Worm (Caenorhabditis elegans) whole organism, L1 larva: Measurements from ENCODE around the gene Y39A1A.9.

ENCODE experiments used
- C16A3.4 ChIP-seq: fragments of 150-350 bp; optimal IDR thresholded peaks from 2 replicates; lab custom pipeline; 2014; ENCODE audit warnings: missing biosample characterization, missing genetic modification characterization
- Y116A8C.19 ChIP-seq: sonication (generic microtip); optimal IDR thresholded peaks from 2 replicates; lab custom pipeline; 2016; ENCODE audit warnings: missing compliant biosample characterization, missing genetic modification characterization, borderline replicate concordance
- aha-1 ChIP-seq: fragments of 150-350 bp; optimal IDR thresholded peaks from 2 replicates; lab custom pipeline; 2014; ENCODE audit warnings: missing biosample characterization, missing genetic modification characterization
- alr-1 ChIP-seq: fragments of 200-800 bp; sonication (Bioruptor generic); optimal IDR thresholded peaks from 2 replicates; lab custom pipeline; 2018; ENCODE audit warnings: borderline replicate concordance, mild to moderate bottlenecking, missing genetic modification characterization, missing compliant biosample characterization
- ama-1 ChIP-seq: fragments of 150-350 bp; optimal IDR thresholded peaks from 2 replicates; lab custom pipeline; 2014
- blmp-1 ChIP-seq: fragments of 150-350 bp; optimal IDR thresholded peaks from 2 replicates; lab custom pipeline; 2014; ENCODE audit warnings: missing biosample characterization, missing genetic modification characterization
- ceh-82 ChIP-seq, 3 experiments: fragments of 150-350 bp in 1 of 3; sonication (generic microtip) in 2 of 3; optimal IDR thresholded peaks; 2 replicates each; lab custom pipeline; 2014 to 2017; ENCODE audit warnings: missing biosample characterization in 3 of 3, missing genetic modification characterization in 3 of 3
- ces-1 ChIP-seq: fragments of 150-350 bp; optimal IDR thresholded peaks from 2 replicates; lab custom pipeline; 2014; ENCODE audit warnings: missing biosample characterization, missing genetic modification reagents, missing genetic modification characterization
- dsc-1 ChIP-seq: sonication (generic microtip); optimal IDR thresholded peaks from 2 replicates; lab custom pipeline; 2016; ENCODE audit warnings: mild to moderate bottlenecking, missing genetic modification characterization, missing compliant biosample characterization
- efl-1 ChIP-seq, 4 experiments: fragments of 150-350 bp; optimal IDR thresholded peaks in 3 of 4; peaks in 1 of 4; 1 replicate in 1 of 4; 2 replicates in 3 of 4; lab custom pipeline; 2014; ENCODE audit warnings: missing biosample characterization in 2 of 4, missing genetic modification characterization in 2 of 4, missing genetic modification reagents in 2 of 4
- efl-3 ChIP-seq: fragments of 200-800 bp; sonication (Bioruptor generic); optimal IDR thresholded peaks from 2 replicates; lab custom pipeline; 2018; ENCODE audit warnings: mild to moderate bottlenecking, missing genetic modification characterization, missing compliant biosample characterization
- egl-13 ChIP-seq: sonication (generic microtip); optimal IDR thresholded peaks from 2 replicates; lab custom pipeline; 2016; ENCODE audit warnings: missing genotype, missing genetic modification reagents, missing genetic modification characterization, missing compliant biosample characterization
- egl-27 ChIP-seq, 2 experiments: fragments of 150-350 bp in 1 of 2; sonication (generic microtip); optimal IDR thresholded peaks; 3 replicates each; lab custom pipeline; 2017 to 2018; ENCODE audit warnings: missing biosample characterization in 2 of 2, missing genetic modification characterization in 2 of 2, missing genetic modification reagents in 2 of 2
- elt-3 ChIP-seq, 6 experiments: fragments of 150-350 bp in 1 of 6; sonication (generic microtip); optimal IDR thresholded peaks; 2 replicates each; lab custom pipeline; 2017 to 2018; ENCODE audit warnings: missing biosample characterization in 6 of 6, missing genetic modification characterization in 6 of 6, inconsistent platforms in 1 of 6
- ets-5 ChIP-seq: fragments of 200-800 bp; sonication (Bioruptor generic); IDR thresholded peaks from 2 replicates; pipeline ENCODE4 v1.3.6; 2022; ENCODE audit warnings: missing genetic modification characterization, missing compliant biosample characterization
- fkh-10 ChIP-seq: sonication (generic microtip); optimal IDR thresholded peaks from 2 replicates; lab custom pipeline; 2017; ENCODE audit warnings: missing biosample characterization, missing genetic modification reagents, missing genetic modification characterization
- fkh-4 ChIP-seq: sonication (generic microtip); optimal IDR thresholded peaks from 2 replicates; lab custom pipeline; 2016; ENCODE audit warnings: missing compliant biosample characterization, missing genetic modification characterization, borderline replicate concordance
- fkh-8 ChIP-seq: sonication (generic microtip); optimal IDR thresholded peaks from 2 replicates; lab custom pipeline; 2016; ENCODE audit warnings: mild to moderate bottlenecking, missing genetic modification characterization, missing compliant biosample characterization
- fos-1 ChIP-seq: fragments of 150-350 bp; optimal IDR thresholded peaks from 2 replicates; lab custom pipeline; 2014; ENCODE audit warnings: missing biosample characterization, missing genetic modification characterization
- hlh-17 ChIP-seq: fragments of 200-800 bp; sonication (Bioruptor generic); optimal IDR thresholded peaks from 2 replicates; lab custom pipeline; 2018; ENCODE audit warnings: missing genetic modification characterization, mild to moderate bottlenecking, missing compliant biosample characterization, moderate library complexity, borderline replicate concordance
- hlh-4 ChIP-seq: sonication (generic microtip); optimal IDR thresholded peaks from 2 replicates; lab custom pipeline; 2016; ENCODE audit warnings: mild to moderate bottlenecking, missing genetic modification characterization, missing compliant biosample characterization
- hpl-2 ChIP-seq: fragments of 150-350 bp; optimal IDR thresholded peaks from 2 replicates; lab custom pipeline; 2014; ENCODE audit warnings: missing biosample characterization, missing genetic modification reagents, missing genetic modification characterization
- isw-1 ChIP-seq: fragments of 200-800 bp; sonication (Bioruptor generic); IDR thresholded peaks from 2 replicates; pipeline ENCODE4 v1.3.6; 2022; ENCODE audit warnings: missing genetic modification characterization, missing compliant biosample characterization
- jun-1 ChIP-seq: fragments of 150-350 bp; optimal IDR thresholded peaks from 2 replicates; lab custom pipeline; 2014; ENCODE audit warnings: missing biosample characterization, missing genetic modification reagents, missing genetic modification characterization
- lin-13 ChIP-seq: fragments of 150-350 bp; optimal IDR thresholded peaks from 2 replicates; lab custom pipeline; 2014; ENCODE audit warnings: missing biosample characterization, missing genetic modification reagents, missing genetic modification characterization
- lin-15B ChIP-seq: fragments of 150-350 bp; sonication (generic microtip); optimal IDR thresholded peaks from 3 replicates; lab custom pipeline; 2014; ENCODE audit warnings: missing biosample characterization, missing genetic modification characterization
- lin-39 ChIP-seq: fragments of 150-350 bp; optimal IDR thresholded peaks from 2 replicates; lab custom pipeline; 2014; ENCODE audit warnings: missing biosample characterization, missing genetic modification reagents, missing genetic modification characterization
- mep-1 ChIP-seq: fragments of 150-350 bp; optimal IDR thresholded peaks from 2 replicates; lab custom pipeline; 2014; ENCODE audit warnings: missing biosample characterization, missing genetic modification characterization
- nhr-11 ChIP-seq: fragments of 150-350 bp; optimal IDR thresholded peaks from 2 replicates; lab custom pipeline; 2014; ENCODE audit warnings: missing biosample characterization, missing genetic modification characterization
- nhr-20 ChIP-seq: sonication (generic microtip); optimal IDR thresholded peaks from 2 replicates; lab custom pipeline; 2016; ENCODE audit warnings: mild to moderate bottlenecking, missing genetic modification characterization, missing compliant biosample characterization
- nhr-47 ChIP-seq: sonication (generic microtip); optimal IDR thresholded peaks from 2 replicates; lab custom pipeline; 2016; ENCODE audit warnings: mild to moderate bottlenecking, missing genetic modification characterization, moderate library complexity, missing compliant biosample characterization
- nhr-71 ChIP-seq: sonication (generic microtip); optimal IDR thresholded peaks from 2 replicates; lab custom pipeline; 2016; ENCODE audit warnings: mild to moderate bottlenecking, missing genetic modification characterization, moderate library complexity, missing compliant biosample characterization
- nhr-84 ChIP-seq: sonication (generic microtip); optimal IDR thresholded peaks from 2 replicates; lab custom pipeline; 2017; ENCODE audit warnings: missing biosample characterization, missing genetic modification characterization
- nhr-90 ChIP-seq: sonication (generic microtip); optimal IDR thresholded peaks from 2 replicates; lab custom pipeline; 2016; ENCODE audit warnings: mild to moderate bottlenecking, missing genetic modification characterization, missing compliant biosample characterization; ENCODE audit not compliant: poor library complexity
- pqm-1 ChIP-seq: sonication (generic microtip); optimal IDR thresholded peaks from 3 replicates; lab custom pipeline; 2017; ENCODE audit warnings: missing biosample characterization, missing genetic modification characterization
- snpc-4 ChIP-seq: fragments of 150-350 bp; optimal IDR thresholded peaks from 2 replicates; lab custom pipeline; 2014; ENCODE audit warnings: missing biosample characterization, missing genetic modification characterization
- snu-23 ChIP-seq: sonication (generic microtip); optimal IDR thresholded peaks from 2 replicates; lab custom pipeline; 2016; ENCODE audit warnings: missing genetic modification characterization, missing compliant biosample characterization
- sox-4 ChIP-seq: sonication (generic microtip); optimal IDR thresholded peaks from 2 replicates; lab custom pipeline; 2016; ENCODE audit warnings: missing genetic modification characterization, missing compliant biosample characterization
- sptf-1 ChIP-seq: fragments of 150-350 bp; optimal IDR thresholded peaks from 2 replicates; lab custom pipeline; 2014; ENCODE audit warnings: missing biosample characterization, missing genetic modification characterization
- sup-37 ChIP-seq: fragments of 200-800 bp; sonication (Bioruptor generic); optimal IDR thresholded peaks from 2 replicates; lab custom pipeline; 2018; ENCODE audit warnings: mild to moderate bottlenecking, missing genetic modification characterization, missing compliant biosample characterization
- tlp-1 ChIP-seq: fragments of 150-350 bp; optimal IDR thresholded peaks from 2 replicates; lab custom pipeline; 2014; ENCODE audit warnings: missing biosample characterization, missing genetic modification characterization
- unc-62 ChIP-seq: fragments of 150-350 bp; optimal IDR thresholded peaks from 2 replicates; lab custom pipeline; 2014; ENCODE audit warnings: missing biosample characterization, missing genetic modification reagents, missing genetic modification characterization
- unc-86 ChIP-seq: sonication (generic microtip); optimal IDR thresholded peaks from 2 replicates; lab custom pipeline; 2016; ENCODE audit warnings: missing genetic modification characterization, missing compliant biosample characterization
- xbp-1 ChIP-seq: sonication (generic microtip); optimal IDR thresholded peaks from 2 replicates; lab custom pipeline; 2016; ENCODE audit warnings: missing genetic modification characterization, missing compliant biosample characterization
- ztf-11 ChIP-seq, 2 experiments: sonication (generic microtip); optimal IDR thresholded peaks; 2 replicates each; lab custom pipeline; 2016 to 2017; ENCODE audit warnings: missing genetic modification characterization in 2 of 2, missing biosample characterization in 1 of 2, missing compliant biosample characterization in 1 of 2
- ztf-4 ChIP-seq: fragments of 150-350 bp; optimal IDR thresholded peaks from 2 replicates; lab custom pipeline; 2014; ENCODE audit warnings: missing biosample characterization, missing genetic modification characterization

Gene Y39A1A.9

ce11 chrIII:10621208-10621607 is 12.1 kb downstream of the Y39A1A.9 start, which contains the start of the genes lron-10 and hpr-9 (continued):
- peak; percentile 87 for TF ChIP-seq Y116A8C.19 (tag; lab: Kevin White, UChicago)
- no peak for TF ChIP-seq aha-1 (tag; lab: Kevin White, UChicago)
- peak in 2 of 3 experiments; percentile 36 to 66 for TF ChIP-seq ceh-82 (tag; optimal IDR thresholded peaks at IDR 0.05; lab: Kevin White, UChicago)
- TF ChIP-seq hlh-4, result peak; percentile 47
- TF ChIP-seq snu-23 (GFP tag; lab: Kevin White, UChicago), result peak; percentile 94
- TF ChIP-seq hlh-17 (GFP tag; lab: Kevin White, UChicago), result no peak

ce11 chrIII:10615166-10615565 is 18.1 kb downstream of the Y39A1A.9 start, which contains the start of gene mrpl-22:
Gene mrpl-22 (plus strand): TSS chrIII:10615466.
- TF ChIP-seq fkh-4 (tag; lab: Kevin White, UChicago) (no peak), nhr-11 (no peak), lin-13 (no peak), fkh-10 (no peak), lin-15B (no peak)

ce11 chrIII:10612333-10612732 is 21.0 kb downstream of the Y39A1A.9 start, which contains the start of gene Y39A1A.24:
Gene Y39A1A.24 (plus strand): TSS chrIII:10612633.
- TF ChIP-seq sptf-1 (no peak), ama-1 (lab: Kevin White, UChicago) (no peak), egl-27 (tag; optimal IDR thresholded peaks at IDR 0.05; lab: Kevin White, UChicago) (no peak), isw-1 (GFP tag; lab: Robert Waterston, UW) (no peak), pqm-1 (tag; lab: Kevin White, UChicago) (no peak), sup-37 (GFP tag; lab: Kevin White, UChicago) (no peak), alr-1 (tag; lab: Kevin White, UChicago) (no peak), nhr-90 (tag; lab: Kevin White, UChicago) (no peak), fkh-4 (tag; lab: Kevin White, UChicago) (no peak), lin-39 (tag; lab: Kevin White, UChicago) (no peak), mep-1 (tag; lab: Kevin White, UChicago) (no peak), C16A3.4 (tag; lab: Kevin White, UChicago) (no peak), nhr-20 (tag; lab: Kevin White, UChicago) (no peak), jun-1 (tag; lab: Kevin White, UChicago) (no peak)

- TF ChIP-seq nhr-71 (tag; lab: Kevin White, UChicago) (peak; percentile 41), nhr-84 (tag; lab: Kevin White, UChicago) (no peak), efl-1 (optimal IDR thresholded peaks at IDR 0.05; lab: Kevin White, UChicago) (no peak), efl-1 (GFP tag; optimal IDR thresholded peaks at IDR 0.05 in 1 of 2; lab: Kevin White, UChicago) (peak in 1 of 2 experiments; percentile 86), sox-4 (no peak), nhr-47 (peak; percentile 36), ces-1 (no peak), unc-86 (tag; lab: Kevin White, UChicago) (peak; percentile 51), unc-62 (GFP tag; lab: Kevin White, UChicago) (no peak), hpl-2 (GFP tag; lab: Kevin White, UChicago) (no peak), fkh-8 (tag; lab: Kevin White, UChicago) (peak; percentile 54), dsc-1 (tag; lab: Kevin White, UChicago) (peak; percentile 69), isw-1 (GFP tag; lab: Robert Waterston, UW) (no peak), fkh-4 (tag; lab: Kevin White, UChicago) (no peak), ztf-11 (tag; optimal IDR thresholded peaks at IDR 0.05; lab: Kevin White, UChicago) (no peak), nhr-90 (tag; lab: Kevin White, UChicago) (no peak), ama-1 (lab: Kevin White, UChicago) (no peak), hlh-4 (no peak), xbp-1 (tag; lab: Kevin White, UChicago) (no peak), egl-13 (peak; percentile 13), tlp-1 (tag; lab: Kevin White, UChicago) (no peak), fos-1 (tag; lab: Kevin White, UChicago) (no peak), ztf-4 (tag; lab: Kevin White, UChicago) (no peak), elt-3 (tag; optimal IDR thresholded peaks at IDR 0.05; lab: Kevin White, UChicago) (no peak), egl-27 (tag; optimal IDR thresholded peaks at IDR 0.05; lab: Kevin White, UChicago) (no peak), snpc-4 (tag; lab: Kevin White, UChicago) (no peak), blmp-1 (no peak), efl-3 (GFP tag; lab: Kevin White, UChicago) (no peak), ets-5 (GFP tag; lab: Robert Waterston, UW) (no peak), sup-37 (GFP tag; lab: Kevin White, UChicago) (no peak)
Measured at ce11 chrIII:10608161-10608560, 25.1 kb downstream of the Y39A1A.9 start.
